Fruit fly (Drosophila melanogaster) whole organism, embryonic: Measurements from ENCODE around the gene Usp10.
A peak's percentile ranks its signal among the peaks of the same experiment; 100 is the strongest.

Source experiments
- ATbp ChIP-seq: fragments of 200-800 bp; sonication (Bioruptor generic); optimal IDR thresholded peaks from 2 replicates; lab custom pipeline; 2017; ENCODE audit warnings: missing biosample characterization, mild to moderate bottlenecking, missing genetic modification characterization, missing genetic modification reagents
- Atf3 ChIP-seq: fragments of 200-800 bp; sonication (Bioruptor generic); optimal IDR thresholded peaks from 3 replicates; lab custom pipeline; 2016; ENCODE audit warnings: missing biosample characterization, missing genetic modification characterization
- C15 ChIP-seq: fragments of 200-800 bp; sonication (Bioruptor generic); IDR thresholded peaks from 3 replicates; pipeline ENCODE4 v1.3.6; 2022; ENCODE audit warnings: missing biosample characterization, missing genetic modification characterization
- CG10209 ChIP-seq: fragments of 200-800 bp; sonication (Bioruptor generic); optimal IDR thresholded peaks from 3 replicates; lab custom pipeline; 2017; ENCODE audit warnings: missing biosample characterization, mild to moderate bottlenecking, missing genetic modification characterization, missing genetic modification reagents
- CG10321 ChIP-seq: fragments of 200-800 bp; sonication (Bioruptor generic); IDR thresholded peaks from 2 replicates; pipeline ENCODE4 v1.3.6; 2022; ENCODE audit warnings: missing biosample characterization, missing genetic modification characterization
- CG10959 ChIP-seq: fragments of 200-800 bp; sonication (Bioruptor generic); IDR thresholded peaks from 2 replicates; pipeline ENCODE4 v1.3.6; 2022; ENCODE audit warnings: missing biosample characterization, missing genetic modification characterization
- CG12659 ChIP-seq: fragments of 200-800 bp; sonication (Bioruptor generic); optimal IDR thresholded peaks from 3 replicates; lab custom pipeline; 2017; ENCODE audit warnings: mild to moderate bottlenecking, missing biosample characterization, missing genetic modification reagents, missing genetic modification characterization
- CG15011 ChIP-seq: fragments of 200-800 bp; sonication (Bioruptor generic); optimal IDR thresholded peaks from 3 replicates; lab custom pipeline; 2018; ENCODE audit warnings: missing biosample characterization, mild to moderate bottlenecking, missing genetic modification characterization
- CG17328 ChIP-seq: fragments of 200-800 bp; sonication (Bioruptor generic); IDR thresholded peaks from 2 replicates; pipeline ENCODE4 v1.3.6; 2022; ENCODE audit warnings: missing biosample characterization, missing genetic modification characterization
- CG18764 ChIP-seq: fragments of 200-800 bp; sonication (Bioruptor generic); optimal IDR thresholded peaks from 3 replicates; lab custom pipeline; 2016; ENCODE audit warnings: missing biosample characterization, missing genetic modification characterization
- CG2678 ChIP-seq: fragments of 200-800 bp; sonication (Bioruptor generic); optimal IDR thresholded peaks from 3 replicates; lab custom pipeline; 2019; ENCODE audit warnings: missing biosample characterization, mild to moderate bottlenecking, missing genetic modification characterization, moderate library complexity
- CG2875 ChIP-seq: fragments of 200-800 bp; sonication (Bioruptor generic); optimal IDR thresholded peaks from 2 replicates; lab custom pipeline; 2017; ENCODE audit warnings: missing biosample characterization, mild to moderate bottlenecking, missing genetic modification characterization, missing genetic modification reagents
- CG30403 ChIP-seq: fragments of 200-800 bp; sonication (Bioruptor generic); optimal IDR thresholded peaks from 3 replicates; lab custom pipeline; 2016; ENCODE audit warnings: missing biosample characterization, missing genetic modification characterization
- CG3281 ChIP-seq: fragments of 200-800 bp; sonication (Bioruptor generic); optimal IDR thresholded peaks from 3 replicates; lab custom pipeline; 2017; ENCODE audit warnings: missing biosample characterization, mild to moderate bottlenecking, missing genetic modification characterization
- CG4424 ChIP-seq: fragments of 200-800 bp; sonication (Bioruptor generic); optimal IDR thresholded peaks from 3 replicates; lab custom pipeline; 2016; ENCODE audit warnings: missing biosample characterization, missing genetic modification characterization
- CG5180 ChIP-seq: fragments of 200-800 bp; sonication (Bioruptor generic); optimal IDR thresholded peaks from 3 replicates; lab custom pipeline; 2017; ENCODE audit warnings: missing biosample characterization, missing genetic modification characterization, mild to moderate bottlenecking, moderate library complexity, missing genetic modification reagents
- CG6683 ChIP-seq: fragments of 200-800 bp; sonication (Bioruptor generic); optimal IDR thresholded peaks from 2 replicates; lab custom pipeline; 2017; ENCODE audit warnings: missing biosample characterization, mild to moderate bottlenecking, missing genetic modification characterization, missing genetic modification reagents
- CG7357 ChIP-seq: fragments of 200-800 bp; sonication (Bioruptor generic); IDR thresholded peaks from 3 replicates; pipeline ENCODE4 v1.3.6; 2022; ENCODE audit warnings: missing biosample characterization, missing genetic modification characterization
- CG7839 ChIP-seq: fragments of 200-800 bp; sonication (Bioruptor generic); optimal IDR thresholded peaks from 3 replicates; lab custom pipeline; 2018; ENCODE audit warnings: missing biosample characterization, mild to moderate bottlenecking, missing genetic modification characterization, moderate library complexity
- CG8089 ChIP-seq: fragments of 200-800 bp; sonication (Bioruptor generic); optimal IDR thresholded peaks from 3 replicates; lab custom pipeline; 2016; ENCODE audit warnings: missing biosample characterization, missing genetic modification characterization
- CG8478 ChIP-seq: fragments of >200 bp; optimal IDR thresholded peaks from 2 replicates; lab custom pipeline; 2018
- Dek ChIP-seq: fragments of 200-800 bp; sonication (Bioruptor generic); optimal IDR thresholded peaks from 3 replicates; lab custom pipeline; 2019; ENCODE audit warnings: missing biosample characterization, mild to moderate bottlenecking, missing genetic modification characterization, moderate library complexity
- Fer1 ChIP-seq: fragments of 200-800 bp; sonication (Bioruptor generic); optimal IDR thresholded peaks from 2 replicates; lab custom pipeline; 2017; ENCODE audit warnings: missing biosample characterization, mild to moderate bottlenecking, missing genetic modification characterization
- H15 ChIP-seq: fragments of 200-800 bp; sonication (Bioruptor generic); IDR thresholded peaks from 3 replicates; pipeline ENCODE4 v1.3.6; 2022; ENCODE audit warnings: missing biosample characterization, missing genetic modification characterization
- H2.0 ChIP-seq: fragments of 200-800 bp; sonication (Bioruptor generic); IDR thresholded peaks from 2 replicates; pipeline ENCODE4 v1.3.6; 2022; ENCODE audit warnings: missing biosample characterization, missing genetic modification characterization
- Hand ChIP-seq: fragments of 200-800 bp; sonication (Bioruptor generic); optimal IDR thresholded peaks from 2 replicates; lab custom pipeline; 2017; ENCODE audit warnings: mild to moderate bottlenecking, missing biosample characterization, missing genetic modification reagents, missing genetic modification characterization
- Hr78 ChIP-seq, 2 experiments: fragments of 200-800 bp in 1 of 2; fragments of >200 bp in 1 of 2; sonication (Bioruptor generic) in 1 of 2; optimal IDR thresholded peaks; 2 replicates each; lab custom pipeline; 2017 to 2019; ENCODE audit warnings: missing biosample characterization in 2 of 2, missing genetic modification characterization in 2 of 2, mild to moderate bottlenecking in 1 of 2, moderate library complexity in 1 of 2
- Jarid2 ChIP-seq: fragments of 200-800 bp; sonication (Bioruptor generic); optimal IDR thresholded peaks from 3 replicates; lab custom pipeline; 2017; ENCODE audit warnings: mild to moderate bottlenecking, missing biosample characterization, missing genetic modification reagents, missing genetic modification characterization
- Tbp ChIP-seq: fragments of >200 bp; optimal IDR thresholded peaks from 2 replicates; lab custom pipeline; 2018; ENCODE audit warnings: missing biosample characterization, missing genetic modification characterization
- Xrp1 ChIP-seq: fragments of 200-800 bp; sonication (Bioruptor generic); IDR thresholded peaks from 2 replicates; pipeline ENCODE4 v1.3.6; 2022; ENCODE audit warnings: missing biosample characterization, missing genetic modification characterization
- chif ChIP-seq, 2 experiments: fragments of 200-800 bp; sonication (Bioruptor generic); optimal IDR thresholded peaks; 3 replicates each; lab custom pipeline; 2016; ENCODE audit warnings: missing biosample characterization in 2 of 2, missing genetic modification characterization in 2 of 2
- ftz-f1 ChIP-seq: fragments of 200-800 bp; sonication (Bioruptor generic); optimal IDR thresholded peaks from 2 replicates; lab custom pipeline; 2016; ENCODE audit warnings: missing biosample characterization, missing genetic modification characterization
- gce ChIP-seq: fragments of 200-800 bp; sonication (Bioruptor generic); IDR thresholded peaks from 3 replicates; pipeline ENCODE4 v1.3.6; 2022; ENCODE audit warnings: missing biosample characterization, missing genetic modification characterization
- ham ChIP-seq: fragments of 200-800 bp; sonication (Bioruptor generic); IDR thresholded peaks from 2 replicates; pipeline ENCODE4 v1.3.6; 2022; ENCODE audit warnings: missing biosample characterization, missing genetic modification characterization
- jigr1 ChIP-seq: fragments of 200-800 bp; sonication (Bioruptor generic); IDR thresholded peaks from 3 replicates; pipeline ENCODE4 v1.3.6; 2022; ENCODE audit warnings: missing biosample characterization, missing genetic modification characterization
- kni ChIP-seq: fragments of 200-800 bp; sonication (Bioruptor generic); optimal IDR thresholded peaks from 3 replicates; lab custom pipeline; 2017; ENCODE audit warnings: mild to moderate bottlenecking, missing biosample characterization, missing genetic modification reagents, missing genetic modification characterization
- lab ChIP-seq: fragments of 200-800 bp; sonication (Bioruptor generic); optimal IDR thresholded peaks from 3 replicates; lab custom pipeline; 2017; ENCODE audit warnings: missing biosample characterization, missing genetic modification characterization, mild to moderate bottlenecking, moderate library complexity, missing genetic modification reagents
- mam ChIP-seq: fragments of 200-800 bp; sonication (Bioruptor generic); optimal IDR thresholded peaks from 3 replicates; lab custom pipeline; 2016; ENCODE audit warnings: missing biosample characterization, missing genetic modification characterization
- mld ChIP-seq: fragments of 200-800 bp; sonication (Bioruptor generic); IDR thresholded peaks from 3 replicates; pipeline ENCODE4 v1.3.6; 2022; ENCODE audit warnings: missing biosample characterization, missing genetic modification characterization; ENCODE audit not compliant: partially characterized antibody
- nom ChIP-seq: fragments of 200-800 bp; sonication (Bioruptor generic); optimal IDR thresholded peaks from 2 replicates; lab custom pipeline; 2017; ENCODE audit warnings: missing biosample characterization, missing genetic modification characterization, mild to moderate bottlenecking, moderate library complexity, missing genetic modification reagents
- pho ChIP-seq: fragments of 200-800 bp; sonication (Bioruptor generic); optimal IDR thresholded peaks from 2 replicates; lab custom pipeline; 2016; ENCODE audit warnings: missing biosample characterization, missing genetic modification characterization
- row ChIP-seq: fragments of 200-800 bp; sonication (Bioruptor generic); IDR thresholded peaks from 3 replicates; pipeline ENCODE4 v1.3.6; 2022; ENCODE audit warnings: missing biosample characterization, missing genetic modification characterization
- seq ChIP-seq: fragments of 200-800 bp; sonication (Bioruptor generic); IDR thresholded peaks from 2 replicates; pipeline ENCODE4 v1.3.6; 2022; ENCODE audit warnings: missing biosample characterization, missing genetic modification characterization
- sisA ChIP-seq: fragments of 200-800 bp; sonication (Bioruptor generic); IDR thresholded peaks from 2 replicates; pipeline ENCODE4 v1.3.6; 2022; ENCODE audit warnings: missing biosample characterization, missing genetic modification characterization
- slou ChIP-seq: fragments of 200-800 bp; sonication (Bioruptor generic); optimal IDR thresholded peaks from 3 replicates; lab custom pipeline; 2016; ENCODE audit warnings: missing biosample characterization, missing genetic modification characterization
- so ChIP-seq: fragments of 200-800 bp; sonication (Bioruptor generic); IDR thresholded peaks from 3 replicates; pipeline ENCODE4 v1.3.6; 2022; ENCODE audit warnings: missing biosample characterization, missing genetic modification characterization
- sob ChIP-seq: fragments of 200-800 bp; sonication (Bioruptor generic); IDR thresholded peaks from 2 replicates; pipeline ENCODE4 v1.3.6; 2022; ENCODE audit warnings: missing biosample characterization, missing genetic modification characterization
- sr ChIP-seq: fragments of 200-800 bp; sonication (Bioruptor generic); IDR thresholded peaks from 3 replicates; pipeline ENCODE4 v1.3.6; 2022; ENCODE audit warnings: missing biosample characterization, missing genetic modification characterization
- stc ChIP-seq: fragments of 200-800 bp; sonication (Bioruptor generic); IDR thresholded peaks from 2 replicates; pipeline ENCODE4 v1.3.6; 2022; ENCODE audit warnings: missing biosample characterization, missing genetic modification characterization
- ttk ChIP-seq: fragments of 200-800 bp; sonication (Bioruptor generic); IDR thresholded peaks from 2 replicates; pipeline ENCODE4 v2.1.2; 2022; ENCODE audit warnings: missing biosample characterization, missing genetic modification characterization
- zf30C ChIP-seq: fragments of 200-800 bp; sonication (Bioruptor generic); optimal IDR thresholded peaks from 3 replicates; lab custom pipeline; 2018; ENCODE audit warnings: missing biosample characterization, mild to moderate bottlenecking, missing genetic modification characterization

Gene Usp10

DNA sequence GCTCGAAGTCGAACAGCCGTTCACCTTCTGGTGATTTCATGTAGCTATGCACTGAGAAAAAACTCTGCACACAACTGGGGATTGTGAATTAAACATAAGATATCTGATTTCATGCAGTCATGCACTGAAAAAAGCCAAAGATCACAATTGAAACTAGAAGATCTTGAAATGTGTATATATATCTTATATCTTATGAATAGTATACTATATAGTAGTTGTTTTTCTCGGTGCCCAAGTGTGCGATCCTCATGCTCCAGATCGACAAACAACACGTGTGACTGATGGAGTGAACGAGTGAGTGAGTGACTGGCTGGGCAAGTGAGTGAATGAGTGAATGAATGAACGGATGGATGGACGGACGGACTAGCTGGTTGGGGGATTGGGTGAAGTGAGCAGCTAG is 49.7 kb upstream of the Usp10 start (continued):
- TF ChIP-seq CG8089 (GFP tag; lab: Kevin White, UChicago) (peak; percentile 30), Atf3 (no peak), Xrp1 (GFP tag; lab: Robert Waterston, UW) (peak; percentile 82), CG5180 (GFP tag; lab: Kevin White, UChicago) (peak; percentile 77), CG10209 (GFP tag; lab: Kevin White, UChicago) (peak; percentile 68), nom (GFP tag; lab: Kevin White, UChicago) (peak; percentile 65), CG3281 (GFP tag; lab: Kevin White, UChicago) (peak; percentile 68), CG10959 (GFP tag; lab: Robert Waterston, UW) (peak; percentile 65; the same call in 1 of the 2 replicates), lab (peak; percentile 82), row (GFP tag; lab: Robert Waterston, UW) (peak; percentile 75), mld (GFP tag; lab: Robert Waterston, UW) (no peak), mam (GFP tag; lab: Kevin White, UChicago) (peak; percentile 44), pho (GFP tag; lab: Kevin White, UChicago) (no peak), C15 (GFP tag; lab: Robert Waterston, UW) (0 out of 3 replicates have a peak, but pooled peaks have one; percentile 42), sob (GFP tag; lab: Robert Waterston, UW) (peak; percentile 79), sr (no peak; the same call in 2 of the 3 replicates), CG12659 (GFP tag; lab: Kevin White, UChicago) (peak; percentile 40), CG2678 (tag; lab: Kevin White, UChicago) (peak; percentile 83), ham (no peak), CG6683 (GFP tag; lab: Kevin White, UChicago) (peak; percentile 44), slou (GFP tag; lab: Kevin White, UChicago) (no peak), zf30C (peak; percentile 66), CG17328 (GFP tag; lab: Robert Waterston, UW) (peak; percentile 71), CG8478 (no peak), CG7839 (tag; lab: Kevin White, UChicago) (peak; percentile 79), Tbp (GFP tag; lab: Kevin White, UChicago) (no peak), CG30403 (GFP tag; lab: Kevin White, UChicago) (peak; percentile 64), H15 (peak; percentile 73), CG7357 (peak; percentile 42; the same call in 1 of the 3 replicates), CG15011 (peak; percentile 47), Hand (GFP tag; lab: Kevin White, UChicago) (no peak), sisA (GFP tag; lab: Robert Waterston, UW) (peak; percentile 75), ftz-f1 (no peak), ttk (GFP tag; lab: Robert Waterston, UW) (peak; percentile 67), Fer1 (GFP tag; lab: Kevin White, UChicago) (peak; percentile 79), stc (GFP tag; lab: Robert Waterston, UW) (peak; percentile 53; the same call in 1 of the 2 replicates), chif (GFP tag; optimal IDR thresholded peaks at IDR 0.05; lab: Kevin White, UChicago) (peak; percentile 8 to 42), CG18764 (GFP tag; lab: Kevin White, UChicago) (peak; percentile 69), Jarid2 (peak; percentile 48), jigr1 (GFP tag; lab: Robert Waterston, UW) (no peak), gce (0 out of 3 replicates have a peak, but pooled peaks have one; percentile 50), CG10321 (GFP tag; lab: Robert Waterston, UW) (0 out of 2 replicates have a peak, but pooled peaks have one; percentile 16), CG4424 (GFP tag; lab: Kevin White, UChicago) (peak; percentile 79), CG2875 (GFP tag; lab: Kevin White, UChicago) (peak; percentile 76), seq (GFP tag; lab: Robert Waterston, UW) (peak; percentile 42; the same call in 1 of the 2 replicates), so (GFP tag; lab: Robert Waterston, UW) (peak; percentile 79), Hr78 (GFP tag; optimal IDR thresholded peaks at IDR 0.05; lab: Kevin White, UChicago) (peak in 1 of 2 experiments; percentile 60), H2.0 (peak; percentile 48; the same call in 1 of the 2 replicates), kni (GFP tag; lab: Kevin White, UChicago) (peak; percentile 25), ATbp (GFP tag; lab: Kevin White, UChicago) (peak; percentile 79), Dek (tag; lab: Kevin White, UChicago) (peak; percentile 48)
